Worm (Caenorhabditis elegans): Measurements from ENCODE around the gene add-2.

add-2 gene

DNA sequence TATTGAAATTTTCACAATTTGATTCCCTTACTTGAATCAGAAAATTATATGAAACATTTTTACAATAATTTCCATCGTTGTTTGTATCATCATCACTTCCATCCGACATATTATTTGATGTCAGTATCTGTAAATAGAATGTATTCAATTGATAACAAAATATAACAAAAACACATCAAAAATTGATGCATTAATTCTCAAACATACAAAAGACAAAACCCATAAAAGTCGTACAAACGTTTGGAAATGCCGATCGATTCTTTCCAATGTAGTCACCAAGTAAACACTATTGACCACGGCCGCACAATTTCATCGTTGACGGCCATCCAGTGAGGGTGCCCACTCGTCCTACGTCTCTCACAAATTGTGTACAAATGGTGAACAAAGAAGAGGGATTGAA lies at the start of gene add-2:
Gene add-2, minus strand, starts transcription at position 109 of the 400 bp plus-strand sequence.
- TF ChIP-seq unc-62 (GFP tag; optimal IDR thresholded peaks at IDR 0.05), result no peak

DNA sequence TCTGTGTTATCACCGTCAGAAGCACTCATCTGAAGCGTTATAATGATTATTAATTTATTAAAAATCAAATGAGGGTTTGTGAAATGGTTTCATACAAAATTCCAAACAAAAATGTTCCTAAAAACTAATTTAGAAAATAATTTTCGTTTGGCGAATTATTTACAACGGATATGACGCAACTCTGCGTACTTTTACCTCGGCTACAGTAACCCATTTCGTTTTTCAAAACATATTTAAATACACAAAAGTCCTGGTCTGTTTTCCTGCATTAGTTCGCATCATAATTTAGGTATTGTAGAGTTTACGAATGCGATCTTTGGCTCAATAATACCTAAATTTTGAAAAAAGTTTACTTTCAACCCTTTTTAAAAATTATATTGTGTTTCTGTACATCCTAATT lies 46.5 kb upstream of the add-2 start, which contains the start of gene R07B7.2:
Gene R07B7.2, minus strand, starts transcription at position 35 of the 400 bp plus-strand sequence.
- no peak for TF ChIP-seq unc-62 (GFP tag; optimal IDR thresholded peaks at IDR 0.05)

DNA sequence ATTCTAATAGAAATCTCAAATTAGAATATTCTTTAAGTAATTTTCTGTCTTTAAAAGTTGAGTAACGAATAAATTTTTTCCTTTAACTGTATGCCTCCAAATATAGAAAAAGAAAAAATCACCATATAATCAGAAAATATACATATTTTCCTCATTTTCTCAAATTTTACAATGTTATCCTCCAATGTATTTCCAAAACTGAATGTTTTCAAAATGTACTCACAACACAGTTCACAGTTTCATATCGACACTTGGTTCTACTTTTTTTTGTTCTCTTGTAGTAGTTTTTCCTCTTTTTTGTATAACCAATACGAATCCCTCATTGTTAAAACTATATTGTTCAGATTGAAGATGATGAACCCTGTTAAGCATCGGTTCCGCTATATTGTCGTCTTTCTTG lies 40.4 kb upstream of the add-2 start, which contains the start of gene F10C2.7:
Gene F10C2.7, plus strand, starts transcription at position 301 of the 400 bp plus-strand sequence.
- no peak for TF ChIP-seq unc-62 (GFP tag; optimal IDR thresholded peaks at IDR 0.05)

DNA sequence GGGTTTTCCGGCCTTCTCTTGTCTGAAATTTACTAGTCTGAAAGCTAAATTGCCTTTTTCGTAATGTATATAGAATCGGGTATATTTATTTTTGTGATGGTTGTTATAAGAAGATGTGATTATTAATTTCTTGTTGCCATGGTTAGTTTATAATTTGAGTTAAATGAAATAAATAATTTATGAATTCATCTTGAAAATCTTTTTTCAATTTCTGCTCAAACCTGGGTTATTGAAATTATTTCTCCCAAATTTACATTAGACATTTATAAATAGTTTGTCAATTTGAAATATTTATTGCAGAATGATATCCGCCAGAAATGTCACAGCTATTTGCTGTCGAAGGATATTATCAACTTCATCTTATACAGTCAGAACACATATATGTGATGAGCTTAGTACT lies 35.2 kb upstream of the add-2 start, which contains the start of gene dars-2:
Gene dars-2, plus strand, starts transcription at position 301 of the 400 bp plus-strand sequence.
- TF ChIP-seq unc-62 (GFP tag; optimal IDR thresholded peaks at IDR 0.05), result no peak

DNA sequence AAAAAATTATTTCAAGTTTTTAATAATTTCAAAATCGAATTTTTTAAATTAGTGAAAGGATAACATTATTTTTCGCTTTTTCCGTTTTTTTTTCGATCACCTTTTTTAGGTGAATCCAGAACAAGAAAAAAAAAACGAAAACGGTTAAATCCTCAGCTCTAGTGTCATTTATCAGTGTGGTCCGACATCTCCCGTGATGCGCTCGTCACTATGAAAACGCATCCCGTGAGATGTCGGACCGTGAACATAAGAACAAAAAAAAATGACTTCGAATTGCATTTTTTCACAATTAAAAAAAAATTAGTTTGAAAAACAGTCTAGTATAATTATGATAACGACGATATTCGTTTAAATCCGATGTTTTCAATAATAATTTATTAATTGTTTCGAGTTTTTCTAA lies 34.5 kb upstream of the add-2 start:
- TF ChIP-seq unc-62 (GFP tag; optimal IDR thresholded peaks at IDR 0.05), result no peak

DNA sequence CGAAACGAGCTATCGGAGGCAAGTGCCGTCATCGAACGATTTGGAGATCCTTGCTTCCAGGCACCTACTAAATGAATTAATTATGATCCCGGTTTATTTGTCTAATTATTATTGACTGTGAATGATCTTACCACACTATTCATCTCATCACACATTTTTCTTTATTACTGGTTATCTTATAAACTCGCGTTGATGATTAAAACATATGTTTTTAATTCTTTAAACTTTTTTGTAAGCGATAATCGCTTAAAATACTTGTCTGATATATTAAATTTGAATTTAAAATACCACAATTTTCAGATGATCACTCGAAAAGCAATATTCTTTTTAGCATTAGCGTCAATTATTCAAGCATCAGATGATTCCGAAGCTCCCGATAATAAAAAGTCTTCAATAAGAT lies 31.9 kb upstream of the add-2 start, which contains the start of gene F10C2.5:
Gene F10C2.5, plus strand, starts transcription at position 301 of the 400 bp plus-strand sequence.
- TF ChIP-seq unc-62 (GFP tag; optimal IDR thresholded peaks at IDR 0.05), result no peak

DNA sequence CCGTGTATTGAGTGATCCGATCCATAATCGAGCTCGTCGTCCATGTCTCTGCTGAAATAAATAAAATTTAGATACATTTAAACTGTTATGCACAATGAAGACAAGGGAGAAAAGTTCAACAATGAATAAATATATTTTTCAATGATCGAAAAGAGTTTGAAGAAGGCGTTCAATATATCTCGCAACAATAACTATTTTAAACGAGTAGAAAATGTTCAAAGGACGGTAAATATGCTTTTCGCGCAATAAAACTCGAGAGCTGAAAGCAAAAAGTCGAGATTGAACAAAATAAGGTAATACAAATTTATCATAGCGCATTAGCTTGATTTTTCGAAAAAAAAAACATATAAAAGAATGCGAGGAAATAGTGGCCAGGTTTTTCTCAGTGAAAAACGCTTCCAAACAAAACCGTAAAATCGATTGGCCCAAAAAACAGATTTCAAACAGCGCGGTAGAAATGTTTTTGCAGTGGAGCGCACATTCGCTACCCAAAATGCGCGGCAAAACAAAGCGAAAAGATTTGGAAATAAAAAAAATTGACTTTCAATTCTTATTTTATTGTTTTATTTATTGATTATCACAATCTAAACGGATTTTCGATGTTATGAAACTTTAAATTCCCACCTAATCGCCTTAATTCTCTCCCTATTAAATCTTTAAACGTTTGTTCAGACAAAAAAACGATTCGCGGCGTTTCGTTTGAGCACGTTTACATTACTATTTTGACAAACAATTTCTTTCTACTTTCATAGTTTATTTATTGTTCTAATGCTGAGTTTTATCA lies 27.8 kb upstream of the add-2 start, which contains the start of the genes kup-1 and F10C2.4:
Gene kup-1, minus strand, starts transcription at position 51 of the 784 bp plus-strand sequence.
Gene F10C2.4, plus strand, starts transcription at position 734 of the 784 bp plus-strand sequence.
- no peak for TF ChIP-seq unc-62 (GFP tag; optimal IDR thresholded peaks at IDR 0.05)

DNA sequence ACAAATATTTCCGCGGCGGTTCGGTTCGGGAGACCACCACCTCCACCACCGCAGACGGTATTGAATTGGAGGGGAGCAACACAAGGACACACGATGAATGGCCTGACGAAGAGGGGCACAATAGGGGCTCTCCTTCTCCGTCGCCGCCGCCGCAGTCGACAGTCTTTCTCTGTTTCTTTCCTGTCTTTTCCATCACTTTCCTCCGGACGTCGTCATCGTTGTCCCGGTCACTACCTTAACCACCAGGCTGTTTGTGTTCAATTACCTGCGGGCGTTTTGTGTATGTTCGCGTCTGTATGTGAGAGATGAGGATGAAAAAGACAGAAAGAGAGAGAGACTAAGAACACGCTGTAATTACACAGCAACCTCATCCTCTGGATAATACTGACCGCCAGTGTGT lies 26.5 kb upstream of the add-2 start:
- no peak for TF ChIP-seq unc-62 (GFP tag; optimal IDR thresholded peaks at IDR 0.05)

DNA sequence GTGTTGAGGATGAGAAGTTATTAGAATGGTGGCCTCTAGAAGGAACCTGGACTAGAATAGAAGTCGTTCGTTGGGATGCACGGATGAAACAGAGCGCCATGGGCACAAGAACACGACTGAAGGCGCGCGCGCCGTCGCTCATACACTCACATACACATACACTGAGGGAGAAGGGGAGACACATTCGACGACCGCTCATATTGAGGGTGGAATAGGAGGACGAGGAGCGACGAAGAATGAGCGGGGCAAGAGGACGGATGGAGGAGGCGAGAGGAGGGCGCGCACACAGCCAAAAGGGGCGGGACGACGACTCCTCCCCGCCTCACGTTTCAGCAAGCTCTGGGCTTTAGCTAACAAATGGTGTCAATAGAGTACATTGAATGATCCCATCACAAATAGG lies 25.6 kb upstream of the add-2 start:
- no peak for TF ChIP-seq unc-62 (GFP tag; optimal IDR thresholded peaks at IDR 0.05)

DNA sequence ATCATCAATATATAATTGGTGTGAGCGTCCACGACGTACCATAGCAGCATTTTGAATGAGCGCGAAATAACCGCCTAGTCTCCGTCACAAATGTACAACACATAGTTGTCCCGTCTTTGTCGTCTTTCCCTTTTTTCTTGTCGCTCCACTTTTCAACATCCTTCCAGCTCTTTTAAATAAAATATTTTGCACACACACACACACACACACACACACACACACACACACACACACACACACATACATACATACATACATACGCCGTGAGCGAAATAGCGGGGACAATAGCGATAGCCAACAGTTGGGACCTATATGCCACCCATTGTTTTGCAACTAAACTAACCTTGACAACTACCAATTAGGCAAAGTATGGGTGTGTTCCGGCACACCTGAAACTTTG lies 25.1 kb upstream of the add-2 start:
- TF ChIP-seq unc-62 (GFP tag; optimal IDR thresholded peaks at IDR 0.05), result no peak

DNA sequence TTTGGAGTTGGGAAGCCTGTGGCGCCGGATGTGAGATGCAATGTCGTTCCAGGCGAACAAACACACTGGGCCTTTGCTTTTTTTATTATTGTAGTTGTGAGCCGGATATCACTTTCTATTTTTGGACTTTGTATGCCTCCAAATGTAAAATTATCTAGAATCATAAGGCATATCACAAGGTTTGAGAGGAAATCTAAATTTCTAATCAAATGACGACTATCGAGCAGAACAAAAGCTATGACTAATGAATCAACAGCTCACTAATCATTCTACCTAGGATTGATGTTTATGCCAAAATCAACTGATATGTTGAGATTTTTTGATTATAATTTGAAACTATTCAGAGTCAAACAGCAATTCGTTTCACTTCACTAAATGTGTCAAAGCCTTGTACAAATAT lies 24.7 kb upstream of the add-2 start:
- no peak for TF ChIP-seq unc-62 (GFP tag; optimal IDR thresholded peaks at IDR 0.05)

DNA sequence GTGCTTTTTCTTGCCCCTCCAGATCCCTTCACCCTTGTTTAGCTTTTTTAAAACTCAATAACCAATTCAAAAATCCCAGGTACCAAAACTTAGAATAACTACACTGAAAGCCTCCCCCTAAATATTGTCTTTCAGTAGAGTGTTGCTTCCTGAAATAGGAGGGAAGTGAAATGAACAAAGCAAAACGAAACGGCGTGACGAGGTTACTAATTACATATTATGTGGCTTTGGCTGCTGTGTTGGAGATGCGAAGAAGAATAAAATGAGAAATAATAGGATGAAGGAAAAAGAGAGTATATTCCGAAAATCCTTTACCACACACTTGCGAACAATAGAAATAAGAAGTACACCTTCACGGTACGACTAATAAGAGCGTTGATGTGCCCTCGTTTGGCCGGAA lies 22.9 kb upstream of the add-2 start:
- no peak for TF ChIP-seq unc-62 (GFP tag; optimal IDR thresholded peaks at IDR 0.05)

DNA sequence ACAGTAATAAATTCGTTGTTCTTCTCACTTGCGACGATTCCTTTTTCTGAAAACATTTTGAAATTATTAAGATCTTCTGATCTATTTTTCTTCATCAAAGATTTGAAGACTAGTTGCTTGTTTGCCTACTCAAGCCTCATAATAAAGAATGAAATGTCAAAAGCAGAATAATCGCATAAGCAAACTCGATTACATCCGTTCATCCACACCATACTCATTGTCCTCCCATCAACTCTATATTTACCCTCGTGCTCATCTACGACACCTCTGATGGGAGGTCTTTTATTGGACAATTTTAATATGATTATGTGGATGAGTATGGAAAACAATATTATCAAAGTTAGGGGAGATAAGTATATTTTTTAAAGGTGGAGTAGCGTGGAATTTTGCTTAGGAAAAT lies 20.6 kb upstream of the add-2 start:
- TF ChIP-seq unc-62 (GFP tag; optimal IDR thresholded peaks at IDR 0.05), result no peak

DNA sequence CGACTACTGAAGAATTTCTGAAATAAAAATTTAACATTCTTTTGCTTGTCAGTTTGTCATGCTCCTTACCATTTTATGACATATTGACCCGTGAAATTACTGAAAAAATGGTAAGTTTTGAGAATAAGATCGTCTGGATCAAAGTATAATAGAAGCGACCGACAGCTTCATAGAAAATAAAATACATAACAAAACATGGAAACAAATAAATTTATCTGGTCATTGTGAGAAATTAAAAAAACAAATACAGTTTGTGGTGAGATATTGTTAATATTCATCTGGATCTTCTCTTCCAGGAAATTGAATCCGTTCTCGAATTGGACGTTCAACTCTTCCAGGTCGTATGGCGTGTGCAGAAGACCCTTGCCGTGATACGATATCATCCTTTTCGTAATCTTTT lies 18.9 kb upstream of the add-2 start, which contains the start of gene pkc-1:
Gene pkc-1, minus strand, starts transcription at position 101 of the 400 bp plus-strand sequence.
- no peak for TF ChIP-seq unc-62 (GFP tag; optimal IDR thresholded peaks at IDR 0.05)

DNA sequence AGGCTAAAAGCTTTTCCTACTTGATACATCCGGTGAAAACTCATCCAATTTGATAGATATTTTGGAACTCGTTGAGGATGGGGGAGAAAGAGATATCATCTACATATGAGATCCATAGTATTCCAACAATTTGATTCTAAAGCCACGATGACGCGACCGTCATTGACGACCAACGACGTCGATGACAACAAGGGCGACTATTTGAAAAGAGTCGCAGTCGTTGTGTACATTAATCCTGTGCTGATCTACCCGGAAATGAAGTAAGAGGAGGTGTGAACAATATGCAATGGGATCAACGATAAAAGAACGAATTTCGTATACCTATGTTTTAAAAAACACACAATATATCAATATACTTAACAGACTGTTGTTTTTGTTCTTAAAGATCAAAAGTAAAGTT lies 14.9 kb upstream of the add-2 start:
- no peak for TF ChIP-seq unc-62 (GFP tag; optimal IDR thresholded peaks at IDR 0.05)

DNA sequence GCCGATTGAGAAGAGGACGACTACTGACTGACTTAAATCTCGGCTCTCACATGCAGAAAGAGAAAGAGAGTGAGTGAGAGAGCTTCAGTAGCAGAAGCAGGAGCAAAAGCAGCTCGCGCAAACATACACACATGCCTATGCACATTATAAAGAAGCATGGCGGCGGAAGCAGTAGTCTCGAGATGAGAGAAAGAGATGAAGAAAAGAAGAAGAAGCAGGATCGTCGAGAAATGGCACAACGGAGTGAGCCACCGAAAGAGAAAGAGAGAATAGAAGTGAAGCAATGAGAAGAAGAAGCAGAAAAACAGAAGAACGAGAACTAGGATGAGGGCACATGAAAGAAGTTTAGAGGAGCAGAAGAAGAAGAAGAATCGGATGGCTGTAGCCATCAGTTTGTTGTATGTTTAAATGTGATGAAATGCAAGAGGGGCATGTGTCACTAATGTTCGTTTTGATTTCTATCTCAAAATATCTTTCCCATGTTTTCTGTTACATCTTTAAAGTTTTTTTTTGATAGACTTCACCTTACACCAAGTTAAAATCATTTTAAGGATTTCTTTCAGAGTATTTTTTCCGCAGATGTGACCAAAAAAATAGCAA lies 13.8 kb upstream of the add-2 start:
- TF ChIP-seq unc-62 (GFP tag; optimal IDR thresholded peaks at IDR 0.05), result no peak

DNA sequence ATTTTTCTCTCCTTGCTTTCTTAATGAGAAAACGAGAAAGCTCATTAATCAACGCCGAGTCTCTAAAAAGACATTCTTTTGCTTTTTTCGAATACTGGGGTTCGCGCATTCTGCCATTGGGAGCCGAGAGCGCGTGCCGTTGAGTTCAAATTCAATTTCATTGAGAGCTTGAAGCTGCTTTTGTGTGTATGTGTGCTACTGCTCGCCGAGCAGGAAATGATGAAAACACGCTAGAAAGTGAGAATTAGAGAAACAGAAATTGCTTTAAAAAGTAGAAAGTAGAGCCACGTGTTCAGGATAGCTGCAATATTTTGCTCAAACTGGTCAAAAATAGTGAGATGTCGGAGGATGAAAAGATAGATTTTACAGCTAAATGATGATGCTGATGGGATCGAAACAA lies 12.5 kb upstream of the add-2 start:
- TF ChIP-seq unc-62 (GFP tag; optimal IDR thresholded peaks at IDR 0.05), result no peak

All from whole organism, dauer.